Fruit fly (Drosophila melanogaster) whole organism: ENCODE results near the gene CG15531.

ENCODE experiments used
- EcR ChIP-seq, 2 experiments: fragments of >200 bp; optimal IDR thresholded peaks; 2 replicates each; lab custom pipeline; 2017; ENCODE audit warnings: missing biosample characterization in 2 of 2, missing genetic modification characterization in 2 of 2, missing genetic modification reagents in 2 of 2
- psq ChIP-seq: fragments of >200 bp; optimal IDR thresholded peaks from 2 replicates; lab custom pipeline; 2017

dm6 chr3R:30150602-30151001, 45.4 kb downstream of the CG15531 start:
- no peak for TF ChIP-seq psq (lab: Kevin White, UChicago)
- no peak for TF ChIP-seq EcR (GFP tag; optimal IDR thresholded peaks at IDR 0.05; lab: Kevin White, UChicago)
